Worm (Caenorhabditis elegans) whole organism, L1 larva: ENCODE data around the gene str-108.

ENCODE experiments used
- C04F5.9 ChIP-seq: sonication (generic microtip); optimal IDR thresholded peaks from 2 replicates; lab custom pipeline; 2016; ENCODE audit warnings: missing genetic modification characterization, missing compliant biosample characterization
- C34B4.2 ChIP-seq: sonication (generic microtip); optimal IDR thresholded peaks from 2 replicates; lab custom pipeline; 2017; ENCODE audit warnings: mild to moderate bottlenecking, missing genetic modification characterization, missing compliant biosample characterization
- aha-1 ChIP-seq: fragments of 150-350 bp; optimal IDR thresholded peaks from 2 replicates; lab custom pipeline; 2014; ENCODE audit warnings: missing biosample characterization, missing genetic modification characterization
- alr-1 ChIP-seq: fragments of 200-800 bp; sonication (Bioruptor generic); optimal IDR thresholded peaks from 2 replicates; lab custom pipeline; 2018; ENCODE audit warnings: borderline replicate concordance, mild to moderate bottlenecking, missing genetic modification characterization, missing compliant biosample characterization
- blmp-1 ChIP-seq: fragments of 150-350 bp; optimal IDR thresholded peaks from 2 replicates; lab custom pipeline; 2014; ENCODE audit warnings: missing biosample characterization, missing genetic modification characterization
- ceh-8 ChIP-seq: fragments of 200-800 bp; sonication (Bioruptor generic); optimal IDR thresholded peaks from 2 replicates; lab custom pipeline; 2018; ENCODE audit warnings: mild to moderate bottlenecking, missing genetic modification characterization, moderate library complexity, missing compliant biosample characterization
- ceh-88 ChIP-seq: fragments of 200-800 bp; sonication (Bioruptor generic); IDR thresholded peaks from 2 replicates; pipeline ENCODE4 v1.3.6; 2022; ENCODE audit warnings: missing genetic modification characterization, missing compliant biosample characterization
- efl-1 ChIP-seq, 4 experiments: fragments of 150-350 bp; optimal IDR thresholded peaks in 3 of 4; peaks in 1 of 4; 1 replicate in 1 of 4; 2 replicates in 3 of 4; lab custom pipeline; 2014; ENCODE audit warnings: missing biosample characterization in 2 of 4, missing genetic modification characterization in 2 of 4, missing genetic modification reagents in 2 of 4
- efl-3 ChIP-seq: fragments of 200-800 bp; sonication (Bioruptor generic); optimal IDR thresholded peaks from 2 replicates; lab custom pipeline; 2018; ENCODE audit warnings: mild to moderate bottlenecking, missing genetic modification characterization, missing compliant biosample characterization
- egl-13 ChIP-seq: sonication (generic microtip); optimal IDR thresholded peaks from 2 replicates; lab custom pipeline; 2016; ENCODE audit warnings: missing genotype, missing genetic modification reagents, missing genetic modification characterization, missing compliant biosample characterization
- egl-27 ChIP-seq, 2 experiments: fragments of 150-350 bp in 1 of 2; sonication (generic microtip); optimal IDR thresholded peaks; 3 replicates each; lab custom pipeline; 2017 to 2018; ENCODE audit warnings: missing biosample characterization in 2 of 2, missing genetic modification characterization in 2 of 2, missing genetic modification reagents in 2 of 2
- elt-2 ChIP-seq: sonication (generic microtip); optimal IDR thresholded peaks from 2 replicates; lab custom pipeline; 2016; ENCODE audit warnings: missing genetic modification characterization, mild to moderate bottlenecking, inconsistent platforms, missing compliant biosample characterization, missing genetic modification reagents
- fkh-4 ChIP-seq: sonication (generic microtip); optimal IDR thresholded peaks from 2 replicates; lab custom pipeline; 2016; ENCODE audit warnings: missing compliant biosample characterization, missing genetic modification characterization, borderline replicate concordance
- fkh-8 ChIP-seq: sonication (generic microtip); optimal IDR thresholded peaks from 2 replicates; lab custom pipeline; 2016; ENCODE audit warnings: mild to moderate bottlenecking, missing genetic modification characterization, missing compliant biosample characterization
- grh-1 ChIP-seq: fragments of 200-800 bp; sonication (Bioruptor generic); IDR thresholded peaks from 2 replicates; pipeline ENCODE4 v1.3.6; 2022; ENCODE audit warnings: missing genetic modification reagents, missing genetic modification characterization, missing compliant biosample characterization
- hpl-2 ChIP-seq: fragments of 150-350 bp; optimal IDR thresholded peaks from 2 replicates; lab custom pipeline; 2014; ENCODE audit warnings: missing biosample characterization, missing genetic modification reagents, missing genetic modification characterization
- jun-1 ChIP-seq: fragments of 150-350 bp; optimal IDR thresholded peaks from 2 replicates; lab custom pipeline; 2014; ENCODE audit warnings: missing biosample characterization, missing genetic modification reagents, missing genetic modification characterization
- lin-13 ChIP-seq: fragments of 150-350 bp; optimal IDR thresholded peaks from 2 replicates; lab custom pipeline; 2014; ENCODE audit warnings: missing biosample characterization, missing genetic modification reagents, missing genetic modification characterization
- lin-14 ChIP-seq: fragments of 200-800 bp; sonication (Bioruptor generic); optimal IDR thresholded peaks from 2 replicates; lab custom pipeline; 2018; ENCODE audit warnings: mild to moderate bottlenecking, missing genetic modification characterization, moderate library complexity, missing compliant biosample characterization
- lin-35 ChIP-seq, 2 experiments: fragments of 150-350 bp; optimal IDR thresholded peaks; 2 replicates each; lab custom pipeline; 2014; ENCODE audit warnings: missing biosample characterization in 2 of 2, missing genetic modification characterization in 2 of 2, missing genetic modification reagents in 2 of 2
- lir-3 ChIP-seq: sonication (generic microtip); optimal IDR thresholded peaks from 2 replicates; lab custom pipeline; 2016; ENCODE audit warnings: mild to moderate bottlenecking, missing genetic modification characterization, moderate library complexity, missing compliant biosample characterization; ENCODE audit not compliant: poor library complexity
- mef-2 ChIP-seq: fragments of 150-350 bp; optimal IDR thresholded peaks from 2 replicates; lab custom pipeline; 2014; ENCODE audit warnings: missing biosample characterization, missing genetic modification characterization
- nhr-20 ChIP-seq: sonication (generic microtip); optimal IDR thresholded peaks from 2 replicates; lab custom pipeline; 2016; ENCODE audit warnings: mild to moderate bottlenecking, missing genetic modification characterization, missing compliant biosample characterization
- nhr-47 ChIP-seq: sonication (generic microtip); optimal IDR thresholded peaks from 2 replicates; lab custom pipeline; 2016; ENCODE audit warnings: mild to moderate bottlenecking, missing genetic modification characterization, moderate library complexity, missing compliant biosample characterization
- nhr-71 ChIP-seq: sonication (generic microtip); optimal IDR thresholded peaks from 2 replicates; lab custom pipeline; 2016; ENCODE audit warnings: mild to moderate bottlenecking, missing genetic modification characterization, moderate library complexity, missing compliant biosample characterization
- nhr-77 ChIP-seq: fragments of 150-350 bp; optimal IDR thresholded peaks from 2 replicates; lab custom pipeline; 2014; ENCODE audit warnings: missing biosample characterization, missing genetic modification characterization
- nhr-90 ChIP-seq: sonication (generic microtip); optimal IDR thresholded peaks from 2 replicates; lab custom pipeline; 2016; ENCODE audit warnings: mild to moderate bottlenecking, missing genetic modification characterization, missing compliant biosample characterization; ENCODE audit not compliant: poor library complexity
- pqm-1 ChIP-seq: sonication (generic microtip); optimal IDR thresholded peaks from 3 replicates; lab custom pipeline; 2017; ENCODE audit warnings: missing biosample characterization, missing genetic modification characterization
- unc-62 ChIP-seq: fragments of 150-350 bp; optimal IDR thresholded peaks from 2 replicates; lab custom pipeline; 2014; ENCODE audit warnings: missing biosample characterization, missing genetic modification reagents, missing genetic modification characterization
- unc-86 ChIP-seq: sonication (generic microtip); optimal IDR thresholded peaks from 2 replicates; lab custom pipeline; 2016; ENCODE audit warnings: missing genetic modification characterization, missing compliant biosample characterization
- unc-98 ChIP-seq: fragments of 200-800 bp; sonication (Bioruptor generic); IDR thresholded peaks from 2 replicates; pipeline ENCODE4 v1.3.6; 2022; ENCODE audit warnings: missing genetic modification characterization, missing compliant biosample characterization
- zip-4 ChIP-seq: fragments of 200-800 bp; sonication (Bioruptor generic); optimal IDR thresholded peaks from 2 replicates; lab custom pipeline; 2018; ENCODE audit warnings: mild to moderate bottlenecking, missing genetic modification characterization, moderate library complexity, missing compliant biosample characterization
- ztf-11 ChIP-seq, 2 experiments: sonication (generic microtip); optimal IDR thresholded peaks; 2 replicates each; lab custom pipeline; 2016 to 2017; ENCODE audit warnings: missing genetic modification characterization in 2 of 2, missing biosample characterization in 1 of 2, missing compliant biosample characterization in 1 of 2

str-108 gene

DNA sequence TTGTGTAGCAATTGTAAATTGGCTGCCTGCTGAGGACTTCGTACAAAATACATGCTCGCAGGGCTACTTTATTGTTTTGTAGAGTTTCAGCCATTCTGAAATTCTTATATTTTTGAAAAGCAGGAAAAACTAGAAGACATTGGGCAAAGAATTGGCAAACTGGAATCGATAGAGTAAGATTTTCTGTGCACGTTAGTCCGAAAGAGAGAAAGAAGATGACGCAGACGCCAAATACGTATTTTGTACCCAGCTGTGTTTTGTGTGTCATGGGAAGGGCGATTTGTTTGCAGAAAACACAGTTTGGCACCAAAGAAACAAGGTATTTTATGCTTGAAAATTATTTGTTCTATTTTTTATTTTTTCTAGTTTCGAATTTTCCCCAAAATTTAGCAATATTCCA is 38.6 kb upstream of the str-108 start, which contains the start of gene fbxa-143:
TSS of gene fbxa-143 (minus strand) at position 101 of the 400 bp plus-strand sequence.
- TF ChIP-seq lin-13 (GFP tag; lab: Kevin White, UChicago), result no peak
- no peak for TF ChIP-seq hpl-2
- TF ChIP-seq nhr-71 (tag; lab: Kevin White, UChicago), result no peak
- TF ChIP-seq fkh-4 (tag; lab: Kevin White, UChicago), result no peak
- TF ChIP-seq efl-1 (optimal IDR thresholded peaks at IDR 0.05; lab: Kevin White, UChicago), result no peak
- TF ChIP-seq efl-1 (GFP tag; optimal IDR thresholded peaks at IDR 0.05 in 1 of 2; lab: Kevin White, UChicago), result peak in 1 of 2 experiments; percentile 6

DNA sequence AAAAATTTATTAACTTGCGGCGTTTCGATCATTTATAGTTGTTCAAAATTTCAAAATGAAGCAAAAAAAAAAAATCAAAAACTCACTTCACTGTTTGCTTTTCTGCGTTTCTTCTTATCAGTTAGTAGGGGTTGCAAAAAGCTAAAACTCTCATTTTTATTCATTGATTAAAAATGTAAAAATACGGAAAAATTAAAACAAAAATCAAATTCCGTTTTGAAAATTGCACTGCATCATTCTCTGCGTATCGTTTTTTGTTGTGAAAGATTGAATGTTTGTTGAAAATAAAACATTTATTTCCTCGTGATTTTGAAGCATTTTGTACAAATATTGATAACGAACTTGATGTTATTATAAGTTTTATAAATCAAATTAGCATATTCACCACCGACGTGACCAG is 36.9 kb upstream of the str-108 start:
- TF ChIP-seq elt-2 (tag; lab: Kevin White, UChicago) (peak; percentile 20), ztf-11 (tag; optimal IDR thresholded peaks at IDR 0.05; lab: Kevin White, UChicago) (no peak)

- TF ChIP-seq C04F5.9 (tag; lab: Kevin White, UChicago) (no peak), unc-62 (no peak), ceh-8 (GFP tag; lab: Kevin White, UChicago) (no peak), egl-13 (tag; lab: Kevin White, UChicago) (no peak), nhr-20 (tag; lab: Kevin White, UChicago) (no peak), mef-2 (tag; lab: Kevin White, UChicago) (no peak), elt-2 (tag; lab: Kevin White, UChicago) (no peak), jun-1 (no peak), nhr-90 (tag; lab: Kevin White, UChicago) (no peak), fkh-4 (tag; lab: Kevin White, UChicago) (no peak), nhr-77 (tag; lab: Kevin White, UChicago) (no peak), ceh-88 (no peak), efl-1 (optimal IDR thresholded peaks at IDR 0.05; lab: Kevin White, UChicago) (no peak), efl-1 (GFP tag; optimal IDR thresholded peaks at IDR 0.05 in 1 of 2; lab: Kevin White, UChicago) (no peak), unc-86 (tag; lab: Kevin White, UChicago) (no peak), unc-98 (no peak), alr-1 (no peak), efl-3 (GFP tag; lab: Kevin White, UChicago) (no peak)
Measured at ce11 chrV:16131249-16131648, 34.8 kb upstream of the str-108 start, which contains the start of gene fbxa-142. Gene fbxa-142, minus strand, starts transcription at chrV:16131349.

DNA sequence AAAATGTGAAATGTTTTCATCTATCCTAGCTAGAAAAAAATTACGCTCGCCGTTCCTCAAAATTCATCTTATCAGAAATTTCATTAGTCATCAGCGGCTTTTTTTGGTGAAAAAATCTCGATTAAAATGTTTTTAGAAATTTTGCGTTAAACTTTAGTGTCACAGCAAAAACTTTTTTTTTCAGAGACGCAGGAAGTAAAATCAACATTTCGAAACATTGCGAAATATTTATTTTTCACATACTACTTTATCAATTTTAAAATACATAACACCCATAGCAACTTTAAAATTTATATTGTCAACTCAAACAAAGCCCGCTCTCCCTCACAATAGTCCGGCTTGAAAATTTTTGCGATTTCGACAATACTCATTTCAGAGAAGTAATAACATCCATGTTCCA is 33.8 kb upstream of the str-108 start:
- no peak for TF ChIP-seq grh-1 (GFP tag; lab: Robert Waterston, UW)
- TF ChIP-seq zip-4, result peak; percentile 15
- TF ChIP-seq, all 84 proteins: peak for 1

ce11 chrV:16132705-16133104 is 33.3 kb upstream of the str-108 start, which contains the start of gene fbxa-144:
Gene fbxa-144, minus strand, starts transcription at chrV:16132805.
- no peak for TF ChIP-seq fkh-4 (tag; lab: Kevin White, UChicago)
- no peak for TF ChIP-seq unc-98
- no peak for TF ChIP-seq C34B4.2 (tag; lab: Kevin White, UChicago)
- no peak for TF ChIP-seq egl-27 (tag; optimal IDR thresholded peaks at IDR 0.05; lab: Kevin White, UChicago)
- no peak for TF ChIP-seq pqm-1 (tag; lab: Kevin White, UChicago)
- no peak for TF ChIP-seq blmp-1 (tag; lab: Kevin White, UChicago)
- no peak for TF ChIP-seq aha-1 (tag; lab: Kevin White, UChicago)
- no peak for TF ChIP-seq fkh-8 (tag; lab: Kevin White, UChicago)
- TF ChIP-seq nhr-20 (tag; lab: Kevin White, UChicago), result no peak
- no peak for TF ChIP-seq ceh-8 (GFP tag; lab: Kevin White, UChicago)
- no peak for TF ChIP-seq nhr-47 (tag; lab: Kevin White, UChicago)
- TF ChIP-seq lir-3 (tag; lab: Kevin White, UChicago), result no peak
- no peak for TF ChIP-seq lin-14 (GFP tag; lab: Kevin White, UChicago)
- no peak for TF ChIP-seq lin-35 (GFP tag; optimal IDR thresholded peaks at IDR 0.05; lab: Kevin White, UChicago)
- TF ChIP-seq elt-2 (tag; lab: Kevin White, UChicago), result no peak
